Fruit fly (Drosophila melanogaster) whole organism, embryonic: Measurements from ENCODE around the gene eIF3h.

ENCODE experiments used
- Antp ChIP-seq: fragments of 200-800 bp; sonication (Bioruptor generic); optimal IDR thresholded peaks from 3 replicates; lab custom pipeline; 2016; ENCODE audit warnings: missing biosample characterization, missing genetic modification characterization
- Bdp1 ChIP-seq: fragments of 200-800 bp; sonication (Bioruptor generic); optimal IDR thresholded peaks from 3 replicates; lab custom pipeline; 2016; ENCODE audit warnings: missing biosample characterization, missing genetic modification characterization
- CG10366 ChIP-seq: fragments of 200-800 bp; sonication (Bioruptor generic); IDR thresholded peaks from 2 replicates; pipeline ENCODE4 v1.3.6; 2022; ENCODE audit warnings: missing biosample characterization, missing genetic modification characterization
- CG10979 ChIP-seq: fragments of 200-800 bp; sonication (Bioruptor generic); optimal IDR thresholded peaks from 2 replicates; lab custom pipeline; 2018; ENCODE audit warnings: missing biosample characterization, mild to moderate bottlenecking, missing genetic modification characterization, moderate library complexity
- CG12104 ChIP-seq: fragments of 200-800 bp; sonication (Bioruptor generic); optimal IDR thresholded peaks from 3 replicates; lab custom pipeline; 2016; ENCODE audit warnings: missing biosample characterization, missing genetic modification characterization
- CG12659 ChIP-seq: fragments of 200-800 bp; sonication (Bioruptor generic); optimal IDR thresholded peaks from 3 replicates; lab custom pipeline; 2017; ENCODE audit warnings: mild to moderate bottlenecking, missing biosample characterization, missing genetic modification reagents, missing genetic modification characterization
- CG17361 ChIP-seq: fragments of 200-800 bp; sonication (Bioruptor generic); IDR thresholded peaks from 3 replicates; pipeline ENCODE4 v1.3.6; 2022; ENCODE audit warnings: missing biosample characterization, missing genetic modification characterization
- CG18262 ChIP-seq: fragments of 200-800 bp; optimal IDR thresholded peaks from 3 replicates; lab custom pipeline; 2019; ENCODE audit warnings: missing biosample characterization, mild to moderate bottlenecking, missing genetic modification characterization, moderate library complexity
- CG3065 ChIP-seq: fragments of 200-800 bp; sonication (Bioruptor generic); optimal IDR thresholded peaks from 2 replicates; lab custom pipeline; 2016; ENCODE audit warnings: missing biosample characterization, missing genetic modification characterization
- CG31224 ChIP-seq: fragments of 200-800 bp; sonication (Bioruptor generic); IDR thresholded peaks from 2 replicates; pipeline ENCODE4 v1.3.6; 2022; ENCODE audit warnings: missing biosample characterization, missing genetic modification characterization
- CG3163 ChIP-seq: fragments of 200-800 bp; sonication (Bioruptor generic); optimal IDR thresholded peaks from 3 replicates; lab custom pipeline; 2016; ENCODE audit warnings: missing biosample characterization, missing genetic modification characterization
- CG34376 ChIP-seq: fragments of 200-800 bp; sonication (Bioruptor generic); optimal IDR thresholded peaks from 2 replicates; lab custom pipeline; 2018; ENCODE audit warnings: missing biosample characterization, mild to moderate bottlenecking, missing genetic modification characterization
- CG4820 ChIP-seq: fragments of 200-800 bp; sonication (Bioruptor generic); optimal IDR thresholded peaks from 3 replicates; lab custom pipeline; 2016; ENCODE audit warnings: missing biosample characterization, missing genetic modification characterization
- CG6654 ChIP-seq: fragments of 200-800 bp; sonication (Bioruptor generic); optimal IDR thresholded peaks from 2 replicates; lab custom pipeline; 2017; ENCODE audit warnings: missing biosample characterization, mild to moderate bottlenecking, missing genetic modification characterization
- CG6791 ChIP-seq: fragments of 200-800 bp; sonication (Bioruptor generic); IDR thresholded peaks from 3 replicates; pipeline ENCODE4 v1.3.6; 2022; ENCODE audit warnings: missing biosample characterization, missing genetic modification characterization; ENCODE audit not compliant: partially characterized antibody
- CHES-1-like ChIP-seq: fragments of 200-800 bp; sonication (Bioruptor generic); optimal IDR thresholded peaks from 2 replicates; lab custom pipeline; 2016; ENCODE audit warnings: missing biosample characterization, missing genetic modification characterization
- CTCF ChIP-seq: fragments of 200-800 bp; sonication (Bioruptor generic); optimal IDR thresholded peaks from 2 replicates; lab custom pipeline; 2017; ENCODE audit warnings: missing biosample characterization, mild to moderate bottlenecking, missing genetic modification characterization, moderate library complexity
- Ets65A ChIP-seq: fragments of 200-800 bp; sonication (Bioruptor generic); peaks from one replicate; lab custom pipeline; 2016; ENCODE audit warnings: missing biosample characterization, missing genetic modification characterization
- Fer3 ChIP-seq: fragments of 200-800 bp; sonication (Bioruptor generic); optimal IDR thresholded peaks from 2 replicates; lab custom pipeline; 2018; ENCODE audit warnings: missing biosample characterization, mild to moderate bottlenecking, missing genetic modification characterization, moderate library complexity
- H2.0 ChIP-seq: fragments of 200-800 bp; sonication (Bioruptor generic); IDR thresholded peaks from 2 replicates; pipeline ENCODE4 v1.3.6; 2022; ENCODE audit warnings: missing biosample characterization, missing genetic modification characterization
- HLH3B ChIP-seq: fragments of 200-800 bp; sonication (Bioruptor generic); IDR thresholded peaks from 2 replicates; pipeline ENCODE4 v1.3.6; 2022; ENCODE audit warnings: missing biosample characterization, missing genetic modification characterization
- Hr39 ChIP-seq: fragments of >200 bp; optimal IDR thresholded peaks from 2 replicates; lab custom pipeline; 2017
- Lhr ChIP-seq: fragments of 200-800 bp; sonication (Bioruptor generic); optimal IDR thresholded peaks from 3 replicates; lab custom pipeline; 2017; ENCODE audit warnings: mild to moderate bottlenecking, missing biosample characterization, missing genetic modification reagents, missing genetic modification characterization
- Med ChIP-seq: fragments of 200-800 bp; sonication (Bioruptor generic); peaks from one replicate; lab custom pipeline; 2016; ENCODE audit warnings: missing biosample characterization, missing genetic modification characterization, mild to moderate bottlenecking, inconsistent platforms, moderate library complexity
- Nf-YB ChIP-seq: fragments of 200-800 bp; sonication (Bioruptor generic); optimal IDR thresholded peaks from 3 replicates; lab custom pipeline; 2019; ENCODE audit warnings: missing biosample characterization, mild to moderate bottlenecking, missing genetic modification characterization, moderate library complexity
- Trl ChIP-seq, 3 experiments: fragments of >200 bp in 2 of 3; fragments of 200-800 bp in 1 of 3; sonication (Bioruptor generic) in 1 of 3; optimal IDR thresholded peaks; 2 replicates in 1 of 3; 3 replicates in 2 of 3; lab custom pipeline; 2016 to 2017; ENCODE audit warnings: missing biosample characterization in 1 of 3, missing genetic modification characterization in 1 of 3
- ase ChIP-seq: fragments of 200-800 bp; sonication (Bioruptor generic); IDR thresholded peaks from 3 replicates; pipeline ENCODE4 v1.3.6; 2022; ENCODE audit warnings: missing biosample characterization, missing genetic modification characterization
- cad ChIP-seq: fragments of >200 bp; optimal IDR thresholded peaks from 2 replicates; lab custom pipeline; 2017; ENCODE audit warnings: missing biosample characterization, missing genetic modification characterization
- cas ChIP-seq: fragments of 200-800 bp; sonication (Bioruptor generic); IDR thresholded peaks from 2 replicates; pipeline ENCODE4 v1.3.6; 2022; ENCODE audit warnings: missing biosample characterization, missing genetic modification characterization
- dan ChIP-seq: fragments of 200-800 bp; sonication (Bioruptor generic); IDR thresholded peaks from 2 replicates; pipeline ENCODE4 v1.3.6; 2022; ENCODE audit warnings: missing biosample characterization, missing genetic modification characterization
- dysf ChIP-seq: fragments of 200-800 bp; sonication (Bioruptor generic); IDR thresholded peaks from 3 replicates; pipeline ENCODE4 v1.3.6; 2022; ENCODE audit warnings: missing biosample characterization, missing genetic modification characterization
- exex ChIP-seq: fragments of 200-800 bp; sonication (Bioruptor generic); optimal IDR thresholded peaks from 4 replicates; lab custom pipeline; 2018; ENCODE audit warnings: missing biosample characterization, mild to moderate bottlenecking, missing genetic modification characterization, moderate library complexity
- eyg ChIP-seq: fragments of 200-800 bp; sonication (Bioruptor generic); optimal IDR thresholded peaks from 3 replicates; lab custom pipeline; 2016; ENCODE audit warnings: missing biosample characterization, missing genetic modification characterization
- gem ChIP-seq: fragments of 200-800 bp; sonication (Bioruptor generic); optimal IDR thresholded peaks from 2 replicates; lab custom pipeline; 2019; ENCODE audit warnings: missing biosample characterization, mild to moderate bottlenecking, missing genetic modification characterization, moderate library complexity
- gfzf ChIP-seq: fragments of 200-800 bp; sonication (Bioruptor generic); optimal IDR thresholded peaks from 2 replicates; lab custom pipeline; 2016; ENCODE audit warnings: missing biosample characterization, mild to moderate bottlenecking, missing genetic modification characterization, moderate library complexity
- lola ChIP-seq, 3 experiments: fragments of >200 bp in 2 of 3; fragments of 200-800 bp in 1 of 3; sonication (Bioruptor generic) in 1 of 3; optimal IDR thresholded peaks; 2 replicates each; lab custom pipeline; 2017 to 2019; ENCODE audit warnings: missing biosample characterization in 3 of 3, missing genetic modification characterization in 3 of 3, mild to moderate bottlenecking in 1 of 3, moderate library complexity in 1 of 3
- salm ChIP-seq: fragments of 200-800 bp; sonication (Bioruptor generic); optimal IDR thresholded peaks from 2 replicates; lab custom pipeline; 2018; ENCODE audit warnings: missing biosample characterization, mild to moderate bottlenecking, missing genetic modification characterization
- sens ChIP-seq: fragments of 200-800 bp; sonication (Bioruptor generic); peaks from one replicate; lab custom pipeline; 2016; ENCODE audit warnings: missing biosample characterization, missing genetic modification characterization
- sens-2 ChIP-seq: fragments of 200-800 bp; sonication (Bioruptor generic); IDR thresholded peaks from 2 replicates; pipeline ENCODE4 v1.3.6; 2022; ENCODE audit warnings: missing biosample characterization, missing genetic modification characterization
- sima ChIP-seq: fragments of 200-800 bp; sonication (Bioruptor generic); optimal IDR thresholded peaks from 2 replicates; lab custom pipeline; 2016; ENCODE audit warnings: missing biosample characterization, missing genetic modification characterization
- sisA ChIP-seq: fragments of 200-800 bp; sonication (Bioruptor generic); IDR thresholded peaks from 2 replicates; pipeline ENCODE4 v1.3.6; 2022; ENCODE audit warnings: missing biosample characterization, missing genetic modification characterization
- sr ChIP-seq: fragments of 200-800 bp; sonication (Bioruptor generic); IDR thresholded peaks from 3 replicates; pipeline ENCODE4 v1.3.6; 2022; ENCODE audit warnings: missing biosample characterization, missing genetic modification characterization
- stwl ChIP-seq: fragments of 200-800 bp; sonication (Bioruptor generic); optimal IDR thresholded peaks from 3 replicates; lab custom pipeline; 2018; ENCODE audit warnings: missing biosample characterization, mild to moderate bottlenecking, missing genetic modification characterization, moderate library complexity
- zen ChIP-seq: fragments of 200-800 bp; sonication (Bioruptor generic); optimal IDR thresholded peaks from 3 replicates; lab custom pipeline; 2018; ENCODE audit warnings: missing biosample characterization, mild to moderate bottlenecking, missing genetic modification characterization, moderate library complexity

The eIF3h gene

DNA sequence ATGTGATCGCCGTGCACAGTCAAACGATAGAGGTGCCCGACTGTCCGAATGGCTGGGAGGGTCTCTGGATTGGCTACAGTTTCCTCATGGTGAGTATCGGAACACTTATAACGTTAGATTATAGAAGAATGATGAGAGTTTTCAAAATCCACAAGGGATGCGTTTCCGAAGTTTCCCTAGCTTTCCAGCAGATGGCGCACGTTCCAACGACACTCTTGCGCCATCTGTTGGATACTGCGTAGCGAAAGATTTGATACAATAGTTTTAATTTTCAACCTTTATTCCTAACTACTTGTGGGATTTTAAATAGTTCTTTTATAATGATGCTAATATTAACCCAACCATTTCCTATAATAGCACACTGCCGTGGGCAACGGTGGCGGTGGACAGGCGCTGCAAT, 16.8 kb downstream of the eIF3h start:
- peak; percentile 91 for TF ChIP-seq CTCF (GFP tag; lab: Kevin White, UChicago)
- 0 out of 2 replicates have a peak, but pooled peaks have one; percentile 26 for TF ChIP-seq sisA
- TF ChIP-seq H2.0 (GFP tag; lab: Robert Waterston, UW) = no peak
- TF ChIP-seq CG6791 = 0 out of 3 replicates have a peak, but pooled peaks have one; percentile 5
- TF ChIP-seq eyg (GFP tag; lab: Kevin White, UChicago) = no peak
- peak; percentile 11; the same call in 1 of the 2 replicates for TF ChIP-seq HLH3B (GFP tag; lab: Robert Waterston, UW)
- TF ChIP-seq sens (GFP tag; lab: Kevin White, UChicago) = peak; percentile 44
- peak; percentile 21 for TF ChIP-seq CG10979 (tag; lab: Kevin White, UChicago)
- no peak for TF ChIP-seq dysf
- TF ChIP-seq ase (GFP tag; lab: Robert Waterston, UW) = no peak
- TF ChIP-seq Bdp1 (GFP tag; lab: Kevin White, UChicago) = no peak

DNA sequence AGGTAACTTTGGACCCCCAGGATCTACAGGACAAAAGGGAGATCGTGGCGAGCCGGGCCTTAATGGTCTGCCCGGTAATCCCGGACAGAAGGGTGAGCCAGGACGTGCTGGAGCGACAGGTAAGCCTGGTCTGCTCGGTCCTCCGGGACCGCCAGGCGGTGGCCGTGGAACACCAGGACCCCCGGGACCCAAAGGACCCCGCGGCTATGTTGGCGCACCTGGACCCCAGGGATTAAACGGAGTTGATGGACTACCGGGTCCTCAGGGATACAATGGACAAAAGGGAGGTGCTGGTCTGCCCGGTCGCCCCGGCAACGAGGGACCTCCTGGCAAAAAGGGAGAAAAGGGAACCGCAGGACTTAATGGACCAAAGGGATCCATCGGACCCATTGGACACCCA, 21.0 kb downstream of the eIF3h start:
- TF ChIP-seq CG4820 (GFP tag; lab: Kevin White, UChicago) = no peak
- TF ChIP-seq CG12659 (GFP tag; lab: Kevin White, UChicago) = no peak
- TF ChIP-seq Hr39 (lab: Kevin White, UChicago) = peak; percentile 53
- TF ChIP-seq CG10366 (GFP tag; lab: Robert Waterston, UW) = no peak

DNA sequence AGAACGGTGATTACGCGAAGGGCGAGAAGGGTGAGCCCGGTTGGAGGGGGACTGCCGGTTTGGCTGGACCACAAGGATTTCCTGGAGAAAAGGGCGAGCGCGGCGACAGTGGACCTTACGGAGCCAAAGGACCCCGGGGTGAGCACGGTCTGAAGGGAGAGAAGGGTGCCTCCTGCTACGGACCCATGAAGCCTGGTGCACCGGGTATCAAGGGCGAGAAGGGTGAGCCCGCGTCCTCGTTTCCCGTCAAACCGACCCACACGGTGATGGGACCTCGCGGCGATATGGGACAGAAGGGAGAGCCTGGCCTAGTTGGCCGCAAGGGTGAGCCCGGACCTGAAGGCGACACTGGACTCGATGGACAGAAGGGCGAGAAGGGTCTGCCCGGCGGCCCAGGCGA, 21.5 kb downstream of the eIF3h start:
- no peak for TF ChIP-seq stwl (tag; lab: Kevin White, UChicago)
- peak; percentile 92 for TF ChIP-seq Ets65A (GFP tag; lab: Kevin White, UChicago)
- TF ChIP-seq Med (GFP tag; lab: Kevin White, UChicago) = peak; percentile 32

DNA sequence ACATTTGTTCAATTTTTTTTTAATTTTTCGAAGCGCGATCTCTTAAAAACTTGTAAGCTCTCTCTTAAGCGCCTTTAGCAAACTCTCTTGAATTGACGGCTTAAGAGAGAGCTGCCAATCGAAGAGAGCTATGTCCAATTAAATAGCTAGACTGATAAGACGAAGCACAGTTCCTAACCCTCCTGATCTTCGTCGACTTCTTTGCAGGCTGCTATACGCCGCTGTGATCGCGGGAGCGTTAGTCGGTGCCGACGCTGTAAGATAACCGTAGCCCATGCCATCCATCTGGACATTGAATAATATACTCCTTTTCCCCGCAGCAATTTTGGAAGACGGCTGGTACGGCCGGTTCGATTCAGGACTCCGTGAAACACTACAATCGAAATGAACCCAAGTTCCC, 22.4 kb downstream of the eIF3h start:
- TF ChIP-seq CG3163 (GFP tag; lab: Kevin White, UChicago) (peak; percentile 49), CG31224 (no peak), sima (GFP tag; lab: Kevin White, UChicago) (no peak), zen (tag; lab: Kevin White, UChicago) (no peak), cas (GFP tag; lab: Robert Waterston, UW) (no peak), CG17361 (GFP tag; lab: Robert Waterston, UW) (no peak), dan (GFP tag; lab: Robert Waterston, UW) (no peak), CG3065 (no peak), CG34376 (GFP tag; lab: Kevin White, UChicago) (no peak), gem (tag; lab: Kevin White, UChicago) (no peak), Trl (optimal IDR thresholded peaks at IDR 0.05; lab: Kevin White, UChicago) (peak in 1 of 2 experiments; percentile 26), Trl (GFP tag; optimal IDR thresholded peaks at IDR 0.05; lab: Kevin White, UChicago) (no peak)
- TF ChIP-seq, all 482 proteins: peak for 2

DNA sequence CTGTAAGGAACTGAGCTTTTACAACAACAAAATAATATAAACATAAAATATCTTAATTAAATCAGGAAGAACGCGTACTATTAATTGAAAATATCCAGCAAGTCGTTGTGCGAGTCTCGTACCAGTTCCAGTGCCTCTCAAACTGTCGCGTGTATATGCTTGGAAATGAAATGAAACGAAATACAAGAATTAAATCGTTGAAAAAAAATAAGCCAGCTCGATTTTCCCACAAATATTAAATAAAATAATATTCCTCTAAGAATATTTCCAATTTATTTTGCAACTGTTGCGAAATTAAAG, 23.1 kb downstream of the eIF3h start:
- peak; percentile 74 for TF ChIP-seq CG6654 (GFP tag; lab: Kevin White, UChicago)
- TF ChIP-seq Fer3 (tag; lab: Kevin White, UChicago) = no peak
- TF ChIP-seq cad = peak; percentile 55

DNA sequence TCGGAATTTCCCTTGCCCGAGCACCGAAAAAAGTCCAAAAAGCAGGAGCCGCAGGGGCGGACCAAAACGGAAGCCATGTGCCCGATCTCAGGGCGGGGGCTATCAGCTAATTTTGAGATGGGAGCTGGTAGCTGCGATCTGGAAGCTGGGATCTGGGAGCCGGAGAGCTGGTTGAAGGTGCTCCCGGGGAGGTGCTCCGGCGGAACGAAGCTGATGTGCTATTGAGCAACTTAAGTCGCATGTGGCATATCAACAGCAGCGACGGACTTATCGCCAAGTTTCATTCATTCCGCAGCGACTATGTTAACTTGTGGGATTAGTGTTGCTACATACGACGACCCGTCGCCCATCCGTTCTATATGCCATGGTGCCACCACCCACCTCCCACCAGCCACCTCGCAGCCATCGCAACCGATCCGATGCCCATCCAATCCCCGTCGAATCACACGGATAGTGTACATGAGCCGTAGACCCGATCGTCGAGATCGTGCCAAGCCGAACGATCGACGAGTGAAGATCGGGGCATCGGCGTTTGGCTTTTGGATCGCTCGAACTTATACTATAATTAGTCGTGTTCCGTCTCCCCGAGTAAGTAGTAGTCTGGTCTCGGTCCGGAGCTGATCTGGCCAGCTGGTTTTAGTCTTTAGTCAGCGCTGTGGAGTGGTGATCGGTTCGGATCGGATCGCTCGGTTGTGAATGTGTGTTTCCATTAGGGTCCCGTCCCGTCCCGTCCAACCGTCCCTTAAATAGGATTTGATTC, 23.7 kb downstream of the eIF3h start, which contains the start of gene Col4a1:
TSS of gene Col4a1 (plus strand) at position 561 of the 760 bp plus-strand sequence.
- TF ChIP-seq Med (GFP tag; lab: Kevin White, UChicago) (peak; percentile 61), sr (no peak), Lhr (GFP tag; lab: Kevin White, UChicago) (no peak), CG18262 (tag; lab: Kevin White, UChicago) (no peak), Trl (optimal IDR thresholded peaks at IDR 0.05; lab: Kevin White, UChicago) (no peak), Trl (GFP tag; optimal IDR thresholded peaks at IDR 0.05; lab: Kevin White, UChicago) (no peak), Nf-YB (GFP tag; lab: Kevin White, UChicago) (peak; percentile 55), lola (GFP tag; optimal IDR thresholded peaks at IDR 0.05; lab: Kevin White, UChicago) (no peak), sens-2 (GFP tag; lab: Robert Waterston, UW) (no peak), gfzf (GFP tag; lab: Kevin White, UChicago) (no peak), exex (tag; lab: Kevin White, UChicago) (no peak), Antp (GFP tag; lab: Kevin White, UChicago) (no peak), CG12104 (GFP tag; lab: Kevin White, UChicago) (no peak), salm (tag; lab: Kevin White, UChicago) (no peak), CHES-1-like (no peak)
